Fruit fly (Drosophila melanogaster) whole organism, embryonic: Measurements from ENCODE around the gene CG4297.

Source experiments
- CG10209 ChIP-seq: fragments of 200-800 bp; sonication (Bioruptor generic); optimal IDR thresholded peaks from 3 replicates; lab custom pipeline; 2017; ENCODE audit warnings: missing biosample characterization, mild to moderate bottlenecking, missing genetic modification characterization, missing genetic modification reagents
- CG10462 ChIP-seq: fragments of 200-800 bp; sonication (Bioruptor generic); optimal IDR thresholded peaks from 2 replicates; lab custom pipeline; 2016; ENCODE audit warnings: missing biosample characterization, missing genetic modification characterization
- CG12236 ChIP-seq: fragments of 200-800 bp; sonication (Bioruptor generic); optimal IDR thresholded peaks from 2 replicates; lab custom pipeline; 2016; ENCODE audit warnings: missing biosample characterization, missing genetic modification characterization
- CG12299 ChIP-seq: fragments of 200-800 bp; sonication (Bioruptor generic); optimal IDR thresholded peaks from 2 replicates; lab custom pipeline; 2018; ENCODE audit warnings: missing biosample characterization, mild to moderate bottlenecking, missing genetic modification characterization
- CG13296 ChIP-seq: fragments of 200-800 bp; sonication (Bioruptor generic); optimal IDR thresholded peaks from 3 replicates; lab custom pipeline; 2018; ENCODE audit warnings: missing biosample characterization, mild to moderate bottlenecking, missing genetic modification characterization
- CG13624 ChIP-seq: fragments of 200-800 bp; sonication (Bioruptor generic); optimal IDR thresholded peaks from 2 replicates; lab custom pipeline; 2016; ENCODE audit warnings: missing biosample characterization, missing genetic modification characterization
- CG15269 ChIP-seq: fragments of 200-800 bp; sonication (Bioruptor generic); optimal IDR thresholded peaks from 2 replicates; lab custom pipeline; 2018; ENCODE audit warnings: missing biosample characterization, mild to moderate bottlenecking, missing genetic modification characterization, moderate library complexity
- CG16863 ChIP-seq: fragments of 200-800 bp; sonication (Bioruptor generic); optimal IDR thresholded peaks from 3 replicates; lab custom pipeline; 2016; ENCODE audit warnings: missing biosample characterization, missing genetic modification characterization
- CG17829 ChIP-seq: fragments of 200-800 bp; optimal IDR thresholded peaks from 2 replicates; lab custom pipeline; 2019; ENCODE audit warnings: missing biosample characterization, mild to moderate bottlenecking, missing genetic modification characterization, moderate library complexity
- CG2199 ChIP-seq: fragments of 200-800 bp; sonication (Bioruptor generic); IDR thresholded peaks from 3 replicates; pipeline ENCODE4 v1.3.6; 2022; ENCODE audit warnings: missing biosample characterization, missing genetic modification characterization
- CG2678 ChIP-seq: fragments of 200-800 bp; sonication (Bioruptor generic); optimal IDR thresholded peaks from 3 replicates; lab custom pipeline; 2019; ENCODE audit warnings: missing biosample characterization, mild to moderate bottlenecking, missing genetic modification characterization, moderate library complexity
- CG2875 ChIP-seq: fragments of 200-800 bp; sonication (Bioruptor generic); optimal IDR thresholded peaks from 2 replicates; lab custom pipeline; 2017; ENCODE audit warnings: missing biosample characterization, mild to moderate bottlenecking, missing genetic modification characterization, missing genetic modification reagents
- CG3065 ChIP-seq: fragments of 200-800 bp; sonication (Bioruptor generic); optimal IDR thresholded peaks from 2 replicates; lab custom pipeline; 2016; ENCODE audit warnings: missing biosample characterization, missing genetic modification characterization
- CG31388 ChIP-seq: fragments of 200-800 bp; sonication (Bioruptor generic); optimal IDR thresholded peaks from 2 replicates; lab custom pipeline; 2016; ENCODE audit warnings: missing biosample characterization, missing genetic modification characterization
- CG31441 ChIP-seq: fragments of 200-800 bp; sonication (Bioruptor generic); IDR thresholded peaks from 2 replicates; pipeline ENCODE4 v1.3.6; 2022; ENCODE audit warnings: missing biosample characterization, missing genetic modification characterization
- CG3281 ChIP-seq: fragments of 200-800 bp; sonication (Bioruptor generic); optimal IDR thresholded peaks from 3 replicates; lab custom pipeline; 2017; ENCODE audit warnings: missing biosample characterization, mild to moderate bottlenecking, missing genetic modification characterization
- CG4424 ChIP-seq: fragments of 200-800 bp; sonication (Bioruptor generic); optimal IDR thresholded peaks from 3 replicates; lab custom pipeline; 2016; ENCODE audit warnings: missing biosample characterization, missing genetic modification characterization
- CG7357 ChIP-seq: fragments of 200-800 bp; sonication (Bioruptor generic); IDR thresholded peaks from 3 replicates; pipeline ENCODE4 v1.3.6; 2022; ENCODE audit warnings: missing biosample characterization, missing genetic modification characterization
- CG7928 ChIP-seq: fragments of 200-800 bp; sonication (Bioruptor generic); optimal IDR thresholded peaks from 2 replicates; lab custom pipeline; 2017; ENCODE audit warnings: missing biosample characterization, mild to moderate bottlenecking, missing genetic modification characterization
- CG9609 ChIP-seq: fragments of 200-800 bp; sonication (Bioruptor generic); optimal IDR thresholded peaks from 3 replicates; lab custom pipeline; 2016; ENCODE audit warnings: missing biosample characterization, missing genetic modification characterization
- CkIIα-i1 ChIP-seq: fragments of 200-800 bp; sonication (Bioruptor generic); IDR thresholded peaks from 2 replicates; pipeline ENCODE4 v1.3.6; 2022; ENCODE audit warnings: missing biosample characterization, missing genetic modification characterization
- Dref ChIP-seq: fragments of 200-800 bp; sonication (Bioruptor generic); IDR thresholded peaks from 2 replicates; pipeline ENCODE4 v1.3.6; 2022; ENCODE audit warnings: missing biosample characterization, missing genetic modification characterization
- Gug ChIP-seq: fragments of 200-800 bp; sonication (Bioruptor generic); IDR thresholded peaks from 4 replicates; pipeline ENCODE4 v1.3.6; 2022; ENCODE audit warnings: missing biosample characterization, missing genetic modification characterization
- Hey ChIP-seq: fragments of 200-800 bp; sonication (Bioruptor generic); optimal IDR thresholded peaks from 3 replicates; lab custom pipeline; 2018; ENCODE audit warnings: missing biosample characterization, mild to moderate bottlenecking, missing genetic modification characterization
- Kr ChIP-seq: fragments of 200-800 bp; sonication (Bioruptor generic); optimal IDR thresholded peaks from 2 replicates; lab custom pipeline; 2017; ENCODE audit warnings: missing biosample characterization, mild to moderate bottlenecking, missing genetic modification characterization
- Lim3 ChIP-seq: fragments of 200-800 bp; sonication (Bioruptor generic); IDR thresholded peaks from 2 replicates; pipeline ENCODE4 v1.3.6; 2022; ENCODE audit warnings: missing biosample characterization, missing genetic modification characterization
- Opbp ChIP-seq: fragments of 200-800 bp; sonication (Bioruptor generic); IDR thresholded peaks from 3 replicates; pipeline ENCODE4 v1.3.6; 2022; ENCODE audit warnings: missing biosample characterization, missing genetic modification characterization; ENCODE audit not compliant: partially characterized antibody
- Rfx ChIP-seq: fragments of 200-800 bp; sonication (Bioruptor generic); IDR thresholded peaks from 2 replicates; pipeline ENCODE4 v1.3.6; 2022; ENCODE audit warnings: missing biosample characterization, missing genetic modification characterization
- Vsx1 ChIP-seq: fragments of 200-800 bp; sonication (Bioruptor generic); optimal IDR thresholded peaks from 2 replicates; lab custom pipeline; 2017; ENCODE audit warnings: missing biosample characterization, mild to moderate bottlenecking, missing genetic modification characterization, missing genetic modification reagents
- chinmo ChIP-seq: fragments of 200-800 bp; sonication (Bioruptor generic); IDR thresholded peaks from 4 replicates; pipeline ENCODE4 v1.3.6; 2022; ENCODE audit warnings: missing biosample characterization, missing genetic modification characterization; ENCODE audit not compliant: partially characterized antibody
- corto ChIP-seq: fragments of 200-800 bp; sonication (Bioruptor generic); optimal IDR thresholded peaks from 2 replicates; lab custom pipeline; 2016; ENCODE audit warnings: missing biosample characterization, mild to moderate bottlenecking, missing genetic modification characterization, moderate library complexity
- dimm ChIP-seq: fragments of 200-800 bp; sonication (Bioruptor generic); IDR thresholded peaks from 2 replicates; pipeline ENCODE4 v1.3.6; 2022; ENCODE audit warnings: missing biosample characterization, missing genetic modification characterization
- ewg ChIP-seq: fragments of 200-800 bp; sonication (Bioruptor generic); optimal IDR thresholded peaks from 3 replicates; lab custom pipeline; 2017; ENCODE audit warnings: mild to moderate bottlenecking, missing biosample characterization, missing genetic modification reagents, missing genetic modification characterization
- gce ChIP-seq: fragments of 200-800 bp; sonication (Bioruptor generic); IDR thresholded peaks from 3 replicates; pipeline ENCODE4 v1.3.6; 2022; ENCODE audit warnings: missing biosample characterization, missing genetic modification characterization
- gem ChIP-seq: fragments of 200-800 bp; sonication (Bioruptor generic); optimal IDR thresholded peaks from 2 replicates; lab custom pipeline; 2019; ENCODE audit warnings: missing biosample characterization, mild to moderate bottlenecking, missing genetic modification characterization, moderate library complexity
- gro ChIP-seq: fragments of 200-800 bp; sonication (Bioruptor generic); optimal IDR thresholded peaks from 2 replicates; lab custom pipeline; 2016; ENCODE audit warnings: missing biosample characterization, missing genetic modification characterization
- kni ChIP-seq: fragments of 200-800 bp; sonication (Bioruptor generic); optimal IDR thresholded peaks from 3 replicates; lab custom pipeline; 2017; ENCODE audit warnings: mild to moderate bottlenecking, missing biosample characterization, missing genetic modification reagents, missing genetic modification characterization
- nau ChIP-seq: fragments of 200-800 bp; sonication (Bioruptor generic); optimal IDR thresholded peaks from 3 replicates; lab custom pipeline; 2017; ENCODE audit warnings: missing biosample characterization, mild to moderate bottlenecking, missing genetic modification characterization, missing genetic modification reagents
- peb ChIP-seq: fragments of 200-800 bp; sonication (Bioruptor generic); IDR thresholded peaks from 2 replicates; pipeline ENCODE4 v1.3.6; 2022; ENCODE audit warnings: missing biosample characterization, missing genetic modification characterization
- pita ChIP-seq: fragments of 200-800 bp; sonication (Bioruptor generic); optimal IDR thresholded peaks from 2 replicates; lab custom pipeline; 2017; ENCODE audit warnings: missing biosample characterization, mild to moderate bottlenecking, missing genetic modification characterization
- pzg ChIP-seq: fragments of 200-800 bp; sonication (Bioruptor generic); optimal IDR thresholded peaks from 3 replicates; lab custom pipeline; 2018; ENCODE audit warnings: missing biosample characterization, mild to moderate bottlenecking, missing genetic modification characterization, moderate library complexity
- ranshi ChIP-seq: fragments of 200-800 bp; sonication (Bioruptor generic); IDR thresholded peaks from 2 replicates; pipeline ENCODE4 v1.3.6; 2022; ENCODE audit warnings: missing biosample characterization, missing genetic modification characterization
- run ChIP-seq: fragments of 200-800 bp; sonication (Bioruptor generic); optimal IDR thresholded peaks from 3 replicates; lab custom pipeline; 2018; ENCODE audit warnings: missing biosample characterization, mild to moderate bottlenecking, missing genetic modification characterization
- sd ChIP-seq: fragments of 200-800 bp; sonication (Bioruptor generic); optimal IDR thresholded peaks from 3 replicates; lab custom pipeline; 2018; ENCODE audit warnings: missing biosample characterization, mild to moderate bottlenecking, missing genetic modification characterization, moderate library complexity
- seq ChIP-seq: fragments of 200-800 bp; sonication (Bioruptor generic); IDR thresholded peaks from 2 replicates; pipeline ENCODE4 v1.3.6; 2022; ENCODE audit warnings: missing biosample characterization, missing genetic modification characterization
- sob ChIP-seq: fragments of 200-800 bp; sonication (Bioruptor generic); IDR thresholded peaks from 2 replicates; pipeline ENCODE4 v1.3.6; 2022; ENCODE audit warnings: missing biosample characterization, missing genetic modification characterization
- tin ChIP-seq: fragments of 200-800 bp; sonication (Bioruptor generic); optimal IDR thresholded peaks from 3 replicates; lab custom pipeline; 2016; ENCODE audit warnings: missing biosample characterization, missing genetic modification characterization
- tna ChIP-seq: fragments of 200-800 bp; sonication (Bioruptor generic); IDR thresholded peaks from 2 replicates; pipeline ENCODE4 v1.3.6; 2022; ENCODE audit warnings: missing biosample characterization, missing genetic modification characterization; ENCODE audit not compliant: partially characterized antibody
- zen2 ChIP-seq: fragments of 200-800 bp; sonication (Bioruptor generic); IDR thresholded peaks from 3 replicates; pipeline ENCODE4 v1.3.6; 2022; ENCODE audit warnings: missing biosample characterization, missing genetic modification characterization; ENCODE audit not compliant: partially characterized antibody

The CG4297 gene

dm6 chr2L:487719-488547 lies 15.9 kb upstream of the CG4297 start (continued):
- no peak for TF ChIP-seq CG12236 (GFP tag; lab: Kevin White, UChicago)
- no peak for TF ChIP-seq CG2199 (GFP tag; lab: Robert Waterston, UW)
- peak; percentile 26 for TF ChIP-seq CG4424
- no peak for TF ChIP-seq Opbp
- TF ChIP-seq chinmo (GFP tag; lab: Robert Waterston, UW), result no peak
- no peak for TF ChIP-seq corto (GFP tag; lab: Kevin White, UChicago)
- no peak for TF ChIP-seq CG12299
- no peak for TF ChIP-seq Lim3 (GFP tag; lab: Robert Waterston, UW)
- no peak for TF ChIP-seq sd (tag; lab: Kevin White, UChicago)
- TF ChIP-seq CG16863 (GFP tag; lab: Kevin White, UChicago), result peak; percentile 43
- TF ChIP-seq sob, result no peak; the same call in 1 of the 2 replicates
- TF ChIP-seq CG31441, result peak; percentile 35
- TF ChIP-seq pita (GFP tag; lab: Kevin White, UChicago), result no peak
- no peak for TF ChIP-seq nau (GFP tag; lab: Kevin White, UChicago)
- no peak for TF ChIP-seq CkIIα-i1 (GFP tag; lab: Robert Waterston, UW)
- TF ChIP-seq CG13624 (GFP tag; lab: Kevin White, UChicago), result no peak
- TF ChIP-seq CG9609 (GFP tag; lab: Kevin White, UChicago), result peak; percentile 34
- TF ChIP-seq CG13296, result peak; percentile 42
- TF ChIP-seq CG17829 (tag; lab: Kevin White, UChicago), result no peak
- no peak for TF ChIP-seq dimm (GFP tag; lab: Robert Waterston, UW)
- TF ChIP-seq peb (GFP tag; lab: Robert Waterston, UW), result no peak
- TF ChIP-seq CG3065 (GFP tag; lab: Kevin White, UChicago), result no peak
- no peak for TF ChIP-seq run
- TF ChIP-seq zen2 (GFP tag; lab: Robert Waterston, UW), result no peak
- TF ChIP-seq pzg (GFP tag; lab: Kevin White, UChicago), result no peak
- 0 out of 2 replicates have a peak, but pooled peaks have one; percentile 41 for TF ChIP-seq Rfx (GFP tag; lab: Robert Waterston, UW)
- no peak for TF ChIP-seq ewg (GFP tag; lab: Kevin White, UChicago)
- no peak for TF ChIP-seq Dref
- no peak for TF ChIP-seq CG7928 (GFP tag; lab: Kevin White, UChicago)
- peak; percentile 18 for TF ChIP-seq CG10209 (GFP tag; lab: Kevin White, UChicago)
- TF ChIP-seq ranshi, result 0 out of 2 replicates have a peak, but pooled peaks have one; percentile 10
- no peak for TF ChIP-seq CG10462 (GFP tag; lab: Kevin White, UChicago)
- TF ChIP-seq Hey (tag; lab: Kevin White, UChicago), result no peak
- no peak for TF ChIP-seq CG7357 (GFP tag; lab: Robert Waterston, UW)
- peak; percentile 55 for TF ChIP-seq CG2678
- peak; percentile 20 for TF ChIP-seq gro (GFP tag; lab: Kevin White, UChicago)
- peak; percentile 1 for TF ChIP-seq tin (GFP tag; lab: Kevin White, UChicago)
- TF ChIP-seq Gug (GFP tag; lab: Robert Waterston, UW), result no peak
- TF ChIP-seq kni, result no peak
- no peak for TF ChIP-seq Kr (GFP tag; lab: Kevin White, UChicago)
- no peak for TF ChIP-seq seq (GFP tag; lab: Robert Waterston, UW)
- TF ChIP-seq gem (tag; lab: Kevin White, UChicago), result peak; percentile 66
- TF ChIP-seq CG3281 (GFP tag; lab: Kevin White, UChicago), result peak; percentile 25
- TF ChIP-seq CG15269 (tag; lab: Kevin White, UChicago), result peak; percentile 47
- no peak for TF ChIP-seq CG2875 (GFP tag; lab: Kevin White, UChicago)
- TF ChIP-seq Vsx1 (GFP tag; lab: Kevin White, UChicago), result no peak
- TF ChIP-seq CG31388, result no peak
- TF ChIP-seq gce (GFP tag; lab: Robert Waterston, UW), result no peak
- TF ChIP-seq tna (GFP tag; lab: Robert Waterston, UW), result no peak
